Fruit fly (Drosophila melanogaster) whole organism: ENCODE data around the gene bowl.
A peak's percentile ranks its signal among the peaks of the same experiment; 100 is the strongest.

ENCODE experiments used
- CG8478 ChIP-seq: fragments of >200 bp; optimal IDR thresholded peaks from 2 replicates; lab custom pipeline; 2018; ENCODE audit warnings: inconsistent platforms
- Dll ChIP-seq: fragments of >200 bp; optimal IDR thresholded peaks from 2 replicates; lab custom pipeline; 2017
- EcR ChIP-seq, 2 experiments: fragments of >200 bp; optimal IDR thresholded peaks; 2 replicates each; lab custom pipeline; 2017; ENCODE audit warnings: missing biosample characterization in 2 of 2, missing genetic modification characterization in 2 of 2, missing genetic modification reagents in 2 of 2
- pan ChIP-seq: fragments of >200 bp; optimal IDR thresholded peaks from 2 replicates; lab custom pipeline; 2017
- psq ChIP-seq: fragments of >200 bp; optimal IDR thresholded peaks from 2 replicates; lab custom pipeline; 2017
- usp ChIP-seq: fragments of >200 bp; optimal IDR thresholded peaks from 2 replicates; lab custom pipeline; 2017; ENCODE audit warnings: missing biosample characterization, missing genetic modification characterization, mixed read lengths

The bowl gene

dm6 chr2L:3765194-3765593 is 6.3 kb upstream of the bowl start, which contains the start of gene CG43703:
Gene CG43703 (plus strand): TSS chr2L:3765494.
- no peak for TF ChIP-seq usp (GFP tag; lab: Kevin White, UChicago)
- no peak for TF ChIP-seq psq (lab: Kevin White, UChicago)
- no peak for TF ChIP-seq pan
- no peak for TF ChIP-seq EcR (GFP tag; optimal IDR thresholded peaks at IDR 0.05; lab: Kevin White, UChicago)
- TF ChIP-seq CG8478 (lab: Kevin White, UChicago): no peak

- TF ChIP-seq pan: no peak
- TF ChIP-seq Dll (lab: Kevin White, UChicago): no peak
- TF ChIP-seq CG8478 (lab: Kevin White, UChicago): no peak
- TF ChIP-seq usp (GFP tag; lab: Kevin White, UChicago): no peak
- no peak for TF ChIP-seq psq (lab: Kevin White, UChicago)
- TF ChIP-seq EcR (GFP tag; optimal IDR thresholded peaks at IDR 0.05; lab: Kevin White, UChicago): no peak
Measured at dm6 chr2L:3769718-3770461, 1.6 kb upstream of the bowl start.

- TF ChIP-seq EcR (GFP tag; optimal IDR thresholded peaks at IDR 0.05; lab: Kevin White, UChicago): no peak
- TF ChIP-seq usp (GFP tag; lab: Kevin White, UChicago): no peak
- no peak for TF ChIP-seq pan
- TF ChIP-seq psq (lab: Kevin White, UChicago): no peak
- no peak for TF ChIP-seq CG8478 (lab: Kevin White, UChicago)
- TF ChIP-seq Dll (lab: Kevin White, UChicago): no peak
Measured at dm6 chr2L:3772068-3772428, 548 bp downstream of the bowl start.

dm6 chr2L:3772599-3772936 is 1.1 kb downstream of the bowl start:
- no peak for TF ChIP-seq psq (lab: Kevin White, UChicago)
- TF ChIP-seq Dll (lab: Kevin White, UChicago): no peak
- TF ChIP-seq EcR (GFP tag; optimal IDR thresholded peaks at IDR 0.05; lab: Kevin White, UChicago): no peak
- TF ChIP-seq pan: no peak
- TF ChIP-seq CG8478 (lab: Kevin White, UChicago): no peak
- TF ChIP-seq usp (GFP tag; lab: Kevin White, UChicago): no peak

dm6 chr2L:3772937-3773623 is 1.6 kb downstream of the bowl start:
- no peak for TF ChIP-seq psq (lab: Kevin White, UChicago)
- TF ChIP-seq EcR (GFP tag; optimal IDR thresholded peaks at IDR 0.05; lab: Kevin White, UChicago): peak in 1 of 2 experiments; percentile 67
- TF ChIP-seq pan: no peak
- no peak for TF ChIP-seq Dll (lab: Kevin White, UChicago)
- no peak for TF ChIP-seq CG8478 (lab: Kevin White, UChicago)
- TF ChIP-seq usp (GFP tag; lab: Kevin White, UChicago): no peak

- no peak for TF ChIP-seq usp (GFP tag; lab: Kevin White, UChicago)
- no peak for TF ChIP-seq Dll (lab: Kevin White, UChicago)
- no peak for TF ChIP-seq CG8478 (lab: Kevin White, UChicago)
- no peak for TF ChIP-seq psq (lab: Kevin White, UChicago)
- no peak for TF ChIP-seq pan
Measured at dm6 chr2L:3773624-3773978, 2.1 kb downstream of the bowl start.

- TF ChIP-seq usp (GFP tag; lab: Kevin White, UChicago): no peak
- peak; percentile 82 for TF ChIP-seq pan
- TF ChIP-seq EcR (GFP tag; optimal IDR thresholded peaks at IDR 0.05; lab: Kevin White, UChicago): no peak
Measured at dm6 chr2L:3775767-3776351, 4.4 kb downstream of the bowl start.

- TF ChIP-seq pan (no peak), Dll (lab: Kevin White, UChicago) (no peak)
Measured at dm6 chr2L:3776614-3777196, 5.2 kb downstream of the bowl start.

- TF ChIP-seq EcR (GFP tag; optimal IDR thresholded peaks at IDR 0.05; lab: Kevin White, UChicago) (no peak), usp (GFP tag; lab: Kevin White, UChicago) (no peak), pan (no peak), CG8478 (lab: Kevin White, UChicago) (no peak), psq (lab: Kevin White, UChicago) (no peak), Dll (lab: Kevin White, UChicago) (no peak)
Measured at dm6 chr2L:3777485-3777884, 6.0 kb downstream of the bowl start.

- TF ChIP-seq Dll (lab: Kevin White, UChicago) (peak; percentile 10), EcR (GFP tag; optimal IDR thresholded peaks at IDR 0.05; lab: Kevin White, UChicago) (no peak)
Measured at dm6 chr2L:3778157-3779060, 6.9 kb downstream of the bowl start.

- TF ChIP-seq pan (peak; percentile 76), Dll (lab: Kevin White, UChicago) (no peak), usp (GFP tag; lab: Kevin White, UChicago) (no peak), EcR (GFP tag; optimal IDR thresholded peaks at IDR 0.05; lab: Kevin White, UChicago) (no peak), psq (lab: Kevin White, UChicago) (no peak)
Measured at dm6 chr2L:3779143-3779788, 7.8 kb downstream of the bowl start.
